Worm (Caenorhabditis elegans) whole organism, L3 larva: ENCODE results near the gene nhx-2.

Experiments used
- aly-2 ChIP-seq: fragments of 150-350 bp; optimal IDR thresholded peaks from 2 replicates; lab custom pipeline; 2014; ENCODE audit warnings: missing biosample characterization, missing genetic modification characterization
- ceh-16 ChIP-seq: sonication (generic microtip); optimal IDR thresholded peaks from 2 replicates; lab custom pipeline; 2017; ENCODE audit warnings: missing biosample characterization, missing genetic modification characterization
- ceh-28 ChIP-seq: fragments of 150-350 bp; optimal IDR thresholded peaks from 2 replicates; lab custom pipeline; 2014; ENCODE audit warnings: missing biosample characterization, missing genetic modification reagents, missing genetic modification characterization
- ceh-82 ChIP-seq: fragments of 150-350 bp; optimal IDR thresholded peaks from 2 replicates; lab custom pipeline; 2014; ENCODE audit warnings: missing biosample characterization, missing genetic modification characterization
- ceh-9 ChIP-seq: sonication (generic microtip); optimal IDR thresholded peaks from 2 replicates; lab custom pipeline; 2018; ENCODE audit warnings: missing biosample characterization, missing genetic modification characterization
- daf-12 ChIP-seq: fragments of 150-350 bp; optimal IDR thresholded peaks from 2 replicates; lab custom pipeline; 2014; ENCODE audit warnings: missing biosample characterization, missing genetic modification reagents, missing genetic modification characterization
- egl-27 ChIP-seq: sonication (generic microtip); optimal IDR thresholded peaks from 4 replicates; lab custom pipeline; 2017; ENCODE audit warnings: missing biosample characterization, missing genetic modification reagents, missing genetic modification characterization
- egl-5 ChIP-seq: fragments of 150-350 bp; optimal IDR thresholded peaks from 2 replicates; lab custom pipeline; 2017; ENCODE audit warnings: missing biosample characterization, missing genetic modification reagents, missing genetic modification characterization, inconsistent platforms
- elt-1 ChIP-seq: fragments of 150-350 bp; optimal IDR thresholded peaks from 2 replicates; lab custom pipeline; 2014; ENCODE audit warnings: missing biosample characterization, missing genetic modification characterization
- elt-2 ChIP-seq: sonication (generic microtip); optimal IDR thresholded peaks from 2 replicates; lab custom pipeline; 2016; ENCODE audit warnings: missing genetic modification reagents, mild to moderate bottlenecking, missing genetic modification characterization, missing compliant biosample characterization
- elt-3 ChIP-seq, 3 experiments: fragments of 150-350 bp in 1 of 3; sonication (generic microtip) in 2 of 3; optimal IDR thresholded peaks; 2 replicates in 2 of 3; 4 replicates in 1 of 3; lab custom pipeline; 2014 to 2017; ENCODE audit warnings: missing biosample characterization in 3 of 3, missing genetic modification characterization in 3 of 3
- eor-1 ChIP-seq, 2 experiments: fragments of 150-350 bp; optimal IDR thresholded peaks; 2 replicates each; lab custom pipeline; 2014 to 2018; ENCODE audit warnings: missing biosample characterization in 2 of 2, missing genetic modification characterization in 2 of 2
- fkh-2 ChIP-seq: fragments of 150-350 bp; optimal IDR thresholded peaks from 2 replicates; lab custom pipeline; 2014; ENCODE audit warnings: missing biosample characterization, missing genetic modification reagents, missing genetic modification characterization
- fos-1 ChIP-seq: fragments of 150-350 bp; optimal IDR thresholded peaks from 2 replicates; lab custom pipeline; 2014; ENCODE audit warnings: missing biosample characterization, missing genetic modification characterization
- jun-1 ChIP-seq: fragments of 150-350 bp; optimal IDR thresholded peaks from 2 replicates; lab custom pipeline; 2014; ENCODE audit warnings: missing biosample characterization, missing genetic modification reagents, missing genetic modification characterization
- lin-15B ChIP-seq: fragments of 150-350 bp; optimal IDR thresholded peaks from 2 replicates; lab custom pipeline; 2014; ENCODE audit warnings: missing biosample characterization, missing genetic modification characterization
- lsy-12 ChIP-seq: sonication (generic microtip); optimal IDR thresholded peaks from 2 replicates; lab custom pipeline; 2016; ENCODE audit warnings: mild to moderate bottlenecking, missing genetic modification characterization, missing compliant biosample characterization
- nfya-1 ChIP-seq: sonication (generic microtip); optimal IDR thresholded peaks from 2 replicates; lab custom pipeline; 2017; ENCODE audit warnings: missing genetic modification characterization, mild to moderate bottlenecking, missing compliant biosample characterization, antibody characterized with exemption, moderate library complexity; ENCODE audit not compliant: insufficient read depth
- nhr-11 ChIP-seq: fragments of 150-350 bp; optimal IDR thresholded peaks from 2 replicates; lab custom pipeline; 2014; ENCODE audit warnings: missing biosample characterization, missing genetic modification characterization
- nhr-23 ChIP-seq: fragments of 150-350 bp; optimal IDR thresholded peaks from 2 replicates; lab custom pipeline; 2014; ENCODE audit warnings: missing biosample characterization, missing genetic modification reagents, missing genetic modification characterization
- nhr-25 ChIP-seq: sonication (generic microtip); optimal IDR thresholded peaks from 2 replicates; lab custom pipeline; 2017; ENCODE audit warnings: missing biosample characterization, missing genetic modification characterization
- nhr-43 ChIP-seq: sonication (generic microtip); optimal IDR thresholded peaks from 2 replicates; lab custom pipeline; 2016; ENCODE audit warnings: mild to moderate bottlenecking, missing genetic modification characterization, missing compliant biosample characterization; ENCODE audit not compliant: poor library complexity, severe bottlenecking
- nhr-67 ChIP-seq: fragments of 150-350 bp; optimal IDR thresholded peaks from 2 replicates; lab custom pipeline; 2014; ENCODE audit warnings: missing biosample characterization, missing genetic modification characterization
- nhr-76 ChIP-seq: fragments of 150-350 bp; sonication (generic microtip); optimal IDR thresholded peaks from 5 replicates; lab custom pipeline; 2014; ENCODE audit warnings: missing biosample characterization, missing genetic modification characterization
- nhr-77 ChIP-seq: fragments of 150-350 bp; optimal IDR thresholded peaks from 2 replicates; lab custom pipeline; 2014; ENCODE audit warnings: missing biosample characterization, missing genetic modification characterization
- pha-4 ChIP-seq: fragments of 150-350 bp; optimal IDR thresholded peaks from 2 replicates; lab custom pipeline; 2014; ENCODE audit warnings: missing biosample characterization, missing genetic modification reagents, missing genetic modification characterization
- pqm-1 ChIP-seq: fragments of 150-350 bp; optimal IDR thresholded peaks from 2 replicates; lab custom pipeline; 2017; ENCODE audit warnings: missing biosample characterization, missing genetic modification characterization, inconsistent platforms
- sea-2 ChIP-seq: fragments of 150-350 bp; sonication (generic microtip); optimal IDR thresholded peaks from 4 replicates; lab custom pipeline; 2014; ENCODE audit warnings: missing biosample characterization, missing genetic modification reagents, missing genetic modification characterization
- tbx-2 ChIP-seq: sonication (generic microtip); optimal IDR thresholded peaks from 2 replicates; lab custom pipeline; 2016; ENCODE audit warnings: mild to moderate bottlenecking, missing genetic modification characterization, missing compliant biosample characterization
- unc-39 ChIP-seq: sonication (generic microtip); optimal IDR thresholded peaks from 4 replicates; lab custom pipeline; 2017; ENCODE audit warnings: missing biosample characterization, missing genetic modification characterization
- unc-62 ChIP-seq: fragments of 150-350 bp; sonication (generic microtip); optimal IDR thresholded peaks from 4 replicates; lab custom pipeline; 2014; ENCODE audit warnings: missing biosample characterization, missing genetic modification reagents, missing genetic modification characterization
- zag-1 ChIP-seq: fragments of 150-350 bp; optimal IDR thresholded peaks from 2 replicates; lab custom pipeline; 2014; ENCODE audit warnings: missing biosample characterization, missing genetic modification characterization
- ztf-11 ChIP-seq: fragments of 150-350 bp; optimal IDR thresholded peaks from 2 replicates; lab custom pipeline; 2014; ENCODE audit warnings: missing biosample characterization, missing genetic modification characterization
- ztf-4 ChIP-seq: fragments of 150-350 bp; optimal IDR thresholded peaks from 2 replicates; lab custom pipeline; 2014; ENCODE audit warnings: missing biosample characterization, missing genetic modification characterization

The nhx-2 gene

DNA sequence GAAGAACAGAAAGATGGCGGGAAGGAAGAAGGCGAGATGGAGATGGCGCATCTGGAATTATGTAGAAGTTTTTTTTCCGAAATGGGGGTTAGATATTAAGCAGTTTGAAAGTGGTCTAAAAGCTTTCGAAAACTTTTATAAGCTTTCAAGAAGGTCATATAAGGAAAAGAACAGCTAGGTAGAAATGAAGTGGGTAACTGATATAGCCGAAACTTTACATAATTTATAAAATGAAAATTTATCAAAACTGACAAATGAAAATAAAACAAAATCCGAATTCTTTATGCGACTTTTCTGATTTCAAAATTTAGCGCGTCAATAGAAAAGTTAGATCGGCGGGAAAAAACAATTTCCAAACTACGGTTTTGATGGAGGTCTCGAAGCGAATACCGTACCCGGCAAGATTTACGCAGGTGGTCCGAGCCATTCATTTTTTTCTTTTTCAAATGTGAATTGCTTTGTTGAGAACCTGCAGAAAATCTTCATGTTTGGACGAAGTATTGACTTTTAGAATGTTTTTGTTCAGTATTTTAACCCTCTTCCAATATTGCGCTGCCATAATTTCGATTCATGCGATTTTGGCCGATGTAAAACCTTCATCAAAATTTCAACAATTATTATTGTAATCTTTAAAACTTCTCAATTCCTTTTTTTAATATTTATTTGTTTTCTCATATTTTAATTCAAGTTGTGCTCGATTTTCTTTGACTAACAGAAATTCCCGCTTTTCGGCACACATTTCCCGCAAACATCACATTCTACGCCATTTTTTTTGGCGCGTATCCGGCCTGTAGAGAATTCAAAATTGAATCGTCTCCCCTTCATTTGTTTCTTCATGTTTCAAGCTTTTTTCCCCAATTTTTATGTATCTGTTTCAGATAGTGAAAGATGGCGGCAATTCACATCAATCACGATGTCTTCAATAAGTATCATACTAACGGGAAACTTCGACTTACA is 29.8 kb downstream of the nhx-2 start, which contains the start of the genes F18A1.7 and rpa-1:
F18A1.7 (minus strand) TSS at position 51 of the 957 bp plus-strand sequence.
rpa-1 (plus strand) TSS at position 879 of the 957 bp plus-strand sequence.
- TF ChIP-seq ceh-9 = no peak
- TF ChIP-seq pha-4 = peak; percentile 54
- no peak for TF ChIP-seq daf-12
- no peak for TF ChIP-seq nhr-77 (tag; lab: Kevin White, UChicago)
- TF ChIP-seq ceh-16 = no peak
- peak; percentile 15 for TF ChIP-seq nfya-1 (tag; lab: Kevin White, UChicago)

DNA sequence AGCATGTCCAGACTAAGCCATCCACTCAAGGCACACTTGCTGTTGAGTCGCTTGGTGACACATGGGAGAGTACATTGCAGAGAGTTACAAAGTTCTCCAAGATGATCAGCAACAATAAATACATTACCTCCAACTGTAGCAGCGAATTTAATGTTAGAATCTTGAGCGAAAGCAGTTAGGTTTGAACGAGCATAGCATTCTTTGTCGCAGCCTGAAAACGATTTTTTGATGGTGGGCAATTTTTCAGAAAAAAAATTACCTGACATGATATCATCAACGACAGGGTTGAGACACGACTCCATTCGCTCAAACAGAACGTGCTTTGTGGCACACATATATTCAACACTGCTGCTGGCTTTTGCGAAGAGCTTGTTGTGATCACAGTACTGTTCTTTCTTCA is 30.7 kb downstream of the nhx-2 start:
- TF ChIP-seq jun-1 (tag; lab: Kevin White, UChicago) (no peak), ceh-82 (tag; lab: Kevin White, UChicago) (no peak), lsy-12 (tag; lab: Kevin White, UChicago) (no peak), ztf-11 (no peak), nhr-43 (tag; lab: Kevin White, UChicago) (no peak), nhr-76 (tag; lab: Kevin White, UChicago) (no peak), unc-62 (no peak), tbx-2 (tag; lab: Kevin White, UChicago) (no peak), fos-1 (no peak), nhr-67 (no peak), ceh-9 (no peak), zag-1 (no peak), aly-2 (tag; lab: Kevin White, UChicago) (no peak)

DNA sequence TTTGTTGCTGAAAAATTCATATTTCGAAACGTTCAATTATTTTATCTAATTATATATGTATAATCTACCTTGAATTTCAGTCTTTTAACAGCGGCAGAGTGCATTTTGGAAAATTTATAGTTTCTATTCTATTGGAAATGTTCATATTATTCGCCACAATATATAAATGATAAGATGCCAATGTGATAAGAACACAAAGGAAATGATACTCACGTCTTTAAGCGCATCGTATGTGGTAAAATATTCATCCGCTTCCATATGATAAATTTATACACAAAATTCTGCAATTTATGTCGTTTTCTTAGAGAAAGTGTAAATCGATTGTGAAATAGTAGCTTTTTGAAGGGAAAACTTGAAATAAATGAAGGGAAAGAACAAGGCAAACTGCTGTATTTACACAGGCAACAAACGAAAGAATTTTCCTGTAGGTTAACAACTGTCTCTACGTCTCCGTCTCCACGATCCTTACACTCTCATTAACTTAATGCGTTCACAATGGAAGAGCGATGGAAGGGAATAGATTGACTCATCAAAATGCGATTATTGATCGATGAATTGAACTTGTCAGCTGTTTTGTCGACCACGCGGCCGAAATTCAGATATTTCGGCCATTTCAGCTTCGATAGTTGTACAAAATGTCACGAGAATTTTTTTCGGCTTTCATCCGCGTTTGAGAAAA is 31.6 kb downstream of the nhx-2 start, which contains the start of gene alfa-1:
alfa-1 (minus strand) TSS at position 515 of the 679 bp plus-strand sequence.
- peak; percentile 62 for TF ChIP-seq nhr-25 (tag; lab: Kevin White, UChicago)
- TF ChIP-seq nfya-1 (tag; lab: Kevin White, UChicago) = peak; percentile 12
- no peak for TF ChIP-seq daf-12
- no peak for TF ChIP-seq nhr-77 (tag; lab: Kevin White, UChicago)
- no peak for TF ChIP-seq sea-2 (GFP tag; lab: Kevin White, UChicago)
- TF ChIP-seq egl-27 (tag; lab: Kevin White, UChicago) = no peak
- TF ChIP-seq pha-4 = peak; percentile 84
- TF ChIP-seq nhr-23 = peak; percentile 39
- TF ChIP-seq eor-1 (tag; optimal IDR thresholded peaks at IDR 0.05; lab: Kevin White, UChicago) = no peak
- no peak for TF ChIP-seq nhr-67
- TF ChIP-seq nhr-11 (tag; lab: Kevin White, UChicago) = no peak
- TF ChIP-seq fkh-2 (tag; lab: Kevin White, UChicago) = no peak
- TF ChIP-seq unc-39 (tag; lab: Kevin White, UChicago) = no peak
- TF ChIP-seq ceh-28 (tag; lab: Kevin White, UChicago) = peak; percentile 11
- no peak for TF ChIP-seq ztf-4 (tag; lab: Kevin White, UChicago)
- peak; percentile 70 for TF ChIP-seq pqm-1
- no peak for TF ChIP-seq ztf-11
- TF ChIP-seq elt-2 (tag; lab: Kevin White, UChicago) = peak; percentile 84
- TF ChIP-seq jun-1 (tag; lab: Kevin White, UChicago) = no peak

DNA sequence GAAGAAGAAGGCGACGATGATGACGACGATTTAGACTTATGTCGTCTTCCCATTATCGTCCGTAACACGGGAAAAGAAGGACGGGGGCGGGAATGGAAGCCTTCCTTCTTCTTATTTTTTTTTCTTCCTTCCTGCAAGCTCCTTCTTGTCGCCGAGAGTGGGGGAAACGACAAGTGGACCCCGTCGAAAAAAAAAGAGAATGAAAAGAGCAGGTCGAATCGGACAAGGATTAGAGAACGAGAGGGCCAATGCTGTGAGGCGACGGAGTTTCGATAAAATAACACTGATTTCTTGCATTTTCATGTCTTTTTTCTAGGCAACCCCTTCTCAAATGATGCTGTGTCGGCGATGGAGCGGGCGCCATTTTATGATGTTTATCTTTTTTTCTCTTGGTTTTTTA is 42.6 kb downstream of the nhx-2 start, which contains the start of gene pde-4:
pde-4 (minus strand) TSS at position 76 of the 400 bp plus-strand sequence.
- TF ChIP-seq eor-1 (tag; optimal IDR thresholded peaks at IDR 0.05; lab: Kevin White, UChicago) = no peak
- no peak for TF ChIP-seq fkh-2 (tag; lab: Kevin White, UChicago)
- no peak for TF ChIP-seq elt-1 (tag; lab: Kevin White, UChicago)
- TF ChIP-seq egl-5 (tag; lab: Kevin White, UChicago) = peak; percentile 66
- no peak for TF ChIP-seq lin-15B (tag; lab: Kevin White, UChicago)
- TF ChIP-seq elt-3 (tag; optimal IDR thresholded peaks at IDR 0.05; lab: Kevin White, UChicago) = no peak
- no peak for TF ChIP-seq nhr-25 (tag; lab: Kevin White, UChicago)
- no peak for TF ChIP-seq jun-1 (tag; lab: Kevin White, UChicago)
